Fruit fly (Drosophila melanogaster) whole organism, larva: ENCODE data around the gene CG43255.
A peak's percentile ranks its signal among the peaks of the same experiment; 100 is the strongest.

Experiments
- noc ChIP-seq: fragments of 200-800 bp; sonication (Bioruptor generic); optimal IDR thresholded peaks from 3 replicates; lab custom pipeline; 2019; ENCODE audit warnings: missing biosample characterization, mild to moderate bottlenecking, missing genetic modification characterization, moderate library complexity

Gene CG43255

DNA sequence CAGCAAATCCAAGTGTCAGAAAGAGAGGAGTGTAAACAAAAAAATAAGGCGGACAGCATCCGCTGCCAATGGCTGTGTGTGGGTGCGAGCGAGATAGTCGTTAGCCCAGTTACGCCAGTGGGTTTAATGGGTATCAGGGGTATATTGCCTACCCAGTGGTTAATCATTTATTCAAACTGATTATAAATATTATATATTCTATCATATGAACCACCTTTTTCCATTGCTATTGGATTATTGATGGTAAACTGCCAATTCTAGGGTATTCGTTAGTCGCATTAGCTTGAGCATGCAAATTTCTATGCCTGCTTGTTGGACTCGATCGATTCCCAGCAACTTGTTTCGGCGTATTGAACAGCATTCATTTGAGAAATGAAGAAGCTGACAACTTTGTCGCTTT lies 27.7 kb upstream of the CG43255 start:
- TF ChIP-seq noc (tag; lab: Kevin White, UChicago), result peak; percentile 89

DNA sequence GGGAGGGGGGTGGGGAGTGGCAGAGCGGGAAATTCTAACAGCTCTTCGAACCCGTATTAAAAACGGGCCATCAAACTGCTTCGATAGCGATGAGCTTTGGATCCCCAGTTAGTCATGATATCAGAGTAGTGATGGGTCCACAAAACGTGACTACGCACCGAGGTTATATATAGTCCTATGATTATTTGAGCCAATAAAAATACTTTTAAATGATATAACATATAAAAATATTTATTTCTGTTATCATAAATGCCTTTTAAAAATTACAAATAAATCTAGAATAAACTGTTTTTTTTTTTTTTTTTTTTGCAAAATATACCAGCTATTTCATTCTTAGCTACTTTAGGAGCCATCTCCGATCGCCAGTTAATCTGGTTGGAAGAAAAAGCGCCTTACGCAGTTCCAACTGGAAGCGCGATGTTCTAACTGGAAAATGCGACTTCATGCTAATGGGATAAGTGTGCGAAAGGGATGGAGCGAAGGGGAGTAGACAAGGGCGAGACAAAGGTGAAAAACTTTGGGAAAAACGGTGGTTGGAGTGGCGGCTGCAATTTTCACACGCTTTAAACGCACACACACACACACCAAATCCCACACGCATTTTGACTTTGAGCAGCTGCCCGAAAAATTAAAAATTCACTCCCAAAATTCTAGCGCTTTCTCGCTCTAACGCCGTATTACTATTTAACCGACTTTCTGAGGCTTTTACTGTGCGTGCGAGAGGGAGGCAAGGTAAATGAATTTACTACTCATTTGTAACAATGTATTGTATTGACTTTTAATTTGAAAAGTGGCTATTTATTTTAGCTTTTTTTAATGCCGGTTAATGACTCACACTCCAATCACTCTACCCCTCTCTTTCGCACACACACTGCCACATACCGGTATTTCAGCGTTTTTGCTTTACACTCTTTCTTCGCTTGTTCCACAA lies 26.6 kb upstream of the CG43255 start:
- no peak for TF ChIP-seq noc (tag; lab: Kevin White, UChicago)

DNA sequence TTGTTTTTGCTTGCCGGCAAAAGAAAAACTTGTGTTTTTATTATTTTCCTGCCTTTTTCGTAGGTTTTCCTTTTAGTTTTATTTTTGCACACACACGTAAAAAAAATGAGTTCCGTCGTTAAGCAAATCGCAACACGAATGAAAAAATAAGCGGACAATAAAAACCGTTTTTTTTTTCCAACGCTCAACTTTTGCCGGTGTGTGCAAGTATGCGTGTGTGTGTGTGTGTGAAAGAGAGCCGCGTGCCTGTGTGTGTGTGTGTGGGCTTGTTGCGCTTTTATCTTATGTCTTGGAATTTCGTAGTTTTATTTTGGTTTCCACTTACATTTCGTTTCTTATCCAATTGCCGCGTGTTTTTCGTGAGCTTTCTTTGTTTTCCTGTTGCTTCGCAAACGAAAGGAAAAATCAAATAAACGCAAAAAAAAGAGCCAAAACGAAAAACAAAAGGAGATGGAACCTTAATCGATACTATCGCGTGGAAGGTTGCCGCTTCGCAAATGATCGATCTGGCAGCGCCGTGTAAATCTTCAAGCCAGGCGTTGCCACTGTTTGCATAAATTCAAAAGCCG lies 25.8 kb upstream of the CG43255 start, which contains the start of gene Moe:
Gene Moe, minus strand, starts transcription at position 474 of the 569 bp plus-strand sequence.
- peak; percentile 31 for TF ChIP-seq noc (tag; lab: Kevin White, UChicago)

DNA sequence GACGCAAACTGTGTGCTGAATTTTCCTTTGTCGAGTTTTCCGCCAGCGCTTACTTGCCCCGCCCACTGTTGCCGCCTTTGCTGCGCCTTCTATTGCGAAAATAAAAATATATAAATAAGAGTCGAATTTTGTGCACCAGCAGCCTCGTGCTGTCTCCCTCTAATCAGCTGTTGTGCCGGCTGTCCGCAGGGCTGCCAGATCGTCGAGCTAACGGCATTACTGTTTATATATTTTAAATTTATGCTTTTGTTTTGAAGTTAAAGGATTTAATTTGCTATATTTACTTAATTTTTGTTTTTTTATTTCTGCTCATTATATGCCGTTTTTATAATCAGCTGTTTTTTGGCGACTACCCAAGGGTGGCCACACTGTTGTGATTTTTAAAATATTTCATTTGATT lies 23.7 kb upstream of the CG43255 start, which contains the start of gene Uros1:
Gene Uros1, minus strand, starts transcription at position 171 of the 400 bp plus-strand sequence.
- TF ChIP-seq noc (tag; lab: Kevin White, UChicago), result no peak

DNA sequence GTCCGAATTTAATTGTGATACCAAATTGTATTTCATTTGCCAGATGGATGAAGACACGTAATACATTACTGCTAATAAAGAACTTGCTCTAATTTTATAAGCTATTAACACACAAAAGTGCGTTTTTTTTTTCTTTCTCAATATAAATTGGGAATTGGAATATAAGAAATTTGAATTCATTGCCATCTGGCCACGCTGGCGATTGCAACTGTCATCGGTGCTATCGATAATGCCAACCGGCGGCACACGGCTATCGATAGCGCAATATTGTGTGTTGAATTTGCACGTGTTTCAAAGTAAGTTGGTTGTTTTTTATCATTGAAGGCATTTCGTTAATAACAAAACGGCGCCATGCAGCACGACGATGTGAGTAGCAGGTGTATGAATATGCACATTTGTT lies 22.3 kb upstream of the CG43255 start, which contains the start of gene Rbm13:
Gene Rbm13, plus strand, starts transcription at position 253 of the 400 bp plus-strand sequence.
- no peak for TF ChIP-seq noc (tag; lab: Kevin White, UChicago)

DNA sequence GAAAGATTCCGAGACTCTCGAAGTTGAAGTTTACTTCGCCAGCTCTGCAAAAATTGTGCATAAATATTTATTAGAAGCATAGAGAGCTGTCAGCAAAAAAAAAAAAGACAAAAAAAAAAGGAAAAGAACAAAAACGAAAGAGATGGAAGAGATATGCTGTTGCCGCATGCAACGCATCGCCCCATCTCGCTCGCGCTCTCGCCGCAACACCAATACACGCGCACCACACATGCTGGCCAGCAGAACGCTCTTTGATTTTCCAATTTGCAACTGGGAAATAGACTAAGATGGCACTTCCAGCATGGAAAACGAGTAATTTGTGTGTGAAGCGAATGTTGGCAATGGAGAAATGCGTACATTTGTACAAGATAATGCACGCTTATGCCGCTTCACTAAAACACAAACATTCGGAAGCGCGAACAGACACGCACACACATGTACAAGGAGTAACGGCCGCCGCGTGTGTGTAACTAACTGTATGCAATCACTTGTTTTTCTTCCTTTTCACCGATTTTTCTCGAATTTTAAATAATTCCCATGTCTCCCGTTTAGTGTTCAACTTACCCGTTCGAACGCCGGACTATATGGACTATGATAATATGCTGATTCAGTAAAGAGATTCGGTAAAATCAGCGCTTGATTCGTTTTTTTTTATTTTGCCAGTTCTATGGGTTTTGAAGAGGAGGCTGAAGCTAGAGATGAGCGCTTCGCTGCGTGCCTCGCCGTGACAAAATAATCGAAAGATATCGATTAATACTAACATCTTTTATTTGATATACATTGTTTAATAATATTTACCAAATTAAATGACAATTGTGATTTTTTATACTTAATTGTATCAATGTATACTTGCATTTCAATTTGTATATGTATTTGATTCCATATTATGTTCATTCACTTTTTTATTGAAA lies 18.0 kb upstream of the CG43255 start:
- no peak for TF ChIP-seq noc (tag; lab: Kevin White, UChicago)

DNA sequence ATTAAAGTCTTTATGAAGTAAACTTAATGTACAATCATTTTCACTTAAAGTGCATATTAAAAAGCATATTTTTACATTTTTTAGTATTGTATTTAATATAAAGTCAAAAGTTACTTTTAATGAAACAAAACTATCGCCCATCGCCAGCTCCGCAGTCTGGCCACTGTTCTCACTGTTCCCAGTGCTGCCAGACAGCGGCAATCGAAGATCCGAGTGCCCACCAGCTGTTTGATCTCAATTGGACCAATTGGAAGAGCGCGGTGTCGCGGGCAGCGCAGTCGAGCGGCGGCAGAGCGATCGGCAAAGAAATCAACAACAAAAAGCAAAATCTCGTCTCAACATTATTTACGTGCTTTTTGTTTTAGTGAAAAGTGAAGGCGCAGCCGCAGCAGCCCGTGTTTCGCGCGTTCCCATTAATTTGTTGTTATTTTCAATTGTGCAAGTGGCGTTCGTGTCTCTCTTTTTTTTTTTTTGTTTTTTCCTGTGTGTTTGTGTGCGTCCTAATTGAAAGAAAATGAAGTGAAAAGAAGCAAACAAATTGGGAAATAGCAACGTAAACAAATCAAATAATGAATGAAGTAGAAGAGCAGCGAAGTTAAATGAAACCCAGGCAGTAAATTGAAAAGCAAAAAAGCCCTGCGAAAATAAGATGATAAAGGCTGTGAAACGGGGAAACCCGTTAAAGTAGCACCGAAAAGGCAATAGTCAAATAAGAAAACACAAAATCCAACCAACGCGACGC lies 16.8 kb upstream of the CG43255 start, which contains the start of gene rdgA:
Gene rdgA, plus strand, starts transcription at position 264 of the 742 bp plus-strand sequence.
- no peak for TF ChIP-seq noc (tag; lab: Kevin White, UChicago)

DNA sequence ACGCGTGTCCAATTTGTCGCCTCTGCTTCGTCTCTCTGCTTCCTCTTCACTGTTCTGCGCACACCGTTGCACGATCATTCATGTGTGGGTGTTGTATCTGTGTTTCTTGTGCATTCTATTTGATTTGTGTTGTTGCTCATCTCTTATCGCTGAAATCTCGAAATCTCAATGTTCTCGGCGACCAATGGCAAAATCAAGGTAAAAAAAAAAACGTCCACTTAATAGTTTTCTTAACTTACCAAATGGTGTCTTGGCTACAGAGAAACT lies 16.3 kb upstream of the CG43255 start:
- TF ChIP-seq noc (tag; lab: Kevin White, UChicago), result no peak

DNA sequence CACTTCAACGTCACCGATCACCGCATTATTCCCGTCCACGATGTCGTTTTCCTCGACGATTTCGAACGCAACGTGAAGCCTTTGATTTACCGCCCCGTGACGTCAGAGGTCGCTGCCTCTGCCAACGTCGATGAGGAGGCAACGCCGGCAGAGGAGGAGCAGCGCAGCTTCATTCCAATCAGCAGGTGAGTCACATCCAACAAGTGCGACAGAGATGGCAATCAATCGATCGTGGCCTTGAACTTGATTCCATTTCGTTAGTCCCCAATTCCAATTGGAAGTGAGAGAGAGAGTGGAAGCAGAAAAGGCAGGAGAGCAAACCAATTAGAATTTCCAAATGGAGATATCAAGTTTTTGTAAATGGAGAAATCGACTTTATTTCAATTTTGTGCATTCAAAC lies 15.6 kb upstream of the CG43255 start:
- no peak for TF ChIP-seq noc (tag; lab: Kevin White, UChicago)

DNA sequence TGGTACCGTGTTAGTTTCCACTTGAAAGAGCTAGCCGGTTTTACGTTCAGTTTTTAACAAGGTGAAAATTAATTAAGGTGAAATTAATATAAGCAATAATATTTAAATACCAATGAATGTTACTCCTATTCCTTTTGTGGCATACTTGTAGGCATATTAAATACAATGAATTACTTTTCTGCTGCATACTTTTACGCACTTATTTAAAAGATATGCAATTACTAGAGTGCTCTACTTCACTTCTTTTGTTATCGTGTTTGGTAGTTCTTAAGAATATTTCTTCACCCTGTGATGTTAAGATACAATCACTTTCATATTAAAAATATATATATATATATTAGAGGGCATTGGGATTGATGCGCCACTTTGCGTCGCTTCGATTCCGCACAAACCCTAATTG lies 11.9 kb upstream of the CG43255 start:
- TF ChIP-seq noc (tag; lab: Kevin White, UChicago), result no peak

DNA sequence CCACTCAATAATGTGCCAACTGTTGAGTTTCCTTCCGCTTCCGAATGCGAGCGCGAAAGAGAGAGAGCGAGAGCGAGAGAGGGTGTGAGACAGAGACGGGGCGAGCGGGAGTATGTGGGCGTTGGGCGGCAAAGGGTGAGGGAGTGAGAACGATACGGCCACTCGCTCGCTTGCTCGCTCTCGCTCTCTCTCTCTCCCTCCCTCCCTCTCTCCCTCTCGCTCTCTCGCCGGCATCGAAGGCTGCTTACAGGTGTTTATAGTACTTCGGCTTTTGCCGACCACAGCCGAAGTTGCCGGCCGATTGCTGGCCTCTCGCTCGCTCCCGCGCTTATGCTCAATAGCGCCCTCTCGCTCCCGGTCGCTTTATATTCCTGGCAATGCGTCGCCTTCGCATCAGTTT lies 1.0 kb downstream of the CG43255 start:
- TF ChIP-seq noc (tag; lab: Kevin White, UChicago), result no peak

DNA sequence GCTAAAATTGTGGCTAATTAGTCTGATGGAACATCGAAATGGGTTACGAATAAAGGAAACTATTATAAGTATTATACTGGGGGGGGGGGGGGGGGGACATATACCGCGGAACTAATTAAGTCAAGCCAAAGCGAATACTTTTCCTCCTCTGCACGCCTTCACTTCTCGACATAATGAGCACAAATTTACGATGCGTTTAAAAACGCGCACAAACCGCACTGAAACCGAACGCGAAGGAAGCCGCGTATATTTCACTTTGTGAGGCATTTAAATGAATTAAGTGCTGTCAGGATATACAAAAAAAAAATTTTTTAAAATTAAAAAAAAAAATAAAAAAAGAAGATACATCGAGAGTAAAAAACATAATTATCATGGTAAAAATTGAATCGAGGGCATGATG lies 34.5 kb downstream of the CG43255 start:
- no peak for TF ChIP-seq noc (tag; lab: Kevin White, UChicago)

DNA sequence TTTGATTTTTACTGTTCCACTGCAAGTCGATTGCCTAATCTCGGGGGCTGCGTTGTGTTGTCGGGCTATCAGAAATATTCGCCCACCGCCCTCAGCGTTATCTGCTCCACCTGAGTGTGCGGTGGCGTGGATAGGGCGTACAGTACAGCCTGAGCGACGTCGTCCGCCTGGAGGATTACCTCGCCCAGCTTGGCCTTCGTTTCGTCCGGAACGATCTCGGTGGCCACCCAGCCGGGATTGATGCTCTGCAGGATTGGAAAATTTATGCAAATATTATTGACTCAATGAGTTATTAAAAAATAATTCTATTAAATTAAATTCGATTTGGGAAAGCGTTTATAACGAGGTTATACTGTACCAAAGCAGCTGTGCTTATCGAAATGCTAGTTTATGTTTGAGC lies 49.4 kb downstream of the CG43255 start:
- peak; percentile 67 for TF ChIP-seq noc (tag; lab: Kevin White, UChicago)
